Worm (Caenorhabditis elegans): Measurements from ENCODE around the gene Y46G5A.14.

The Y46G5A.14 gene

ce11 chrII:12739306-12739705, 35.2 kb upstream of the Y46G5A.14 start (continued):
- TF ChIP-seq zim-3 (tag; optimal IDR thresholded peaks at IDR 0.05) (no peak), attf-5 (GFP tag; optimal IDR thresholded peaks at IDR 0.05) (no peak), F39B2.1 (GFP tag; IDR thresholded peaks at IDR 0.05) (no peak), nfya-2 (GFP tag; IDR thresholded peaks at IDR 0.05) (no peak), ztf-26 (tag; optimal IDR thresholded peaks at IDR 0.05) (no peak), madf-3 (GFP tag; IDR thresholded peaks at IDR 0.05) (peak; percentile 83; the same call in 1 of the 2 replicates), Y95B8A.8 (GFP tag; IDR thresholded peaks at IDR 0.05) (peak; percentile 91), ztf-6 (GFP tag; IDR thresholded peaks at IDR 0.05) (no peak), D2030.7 (GFP tag; IDR thresholded peaks at IDR 0.05) (peak; percentile 95), efl-1 (GFP tag; optimal IDR thresholded peaks at IDR 0.05) (peak; percentile 98), lsl-1 (GFP tag; optimal IDR thresholded peaks at IDR 0.05) (peak; percentile 95), lin-35 (GFP tag; optimal IDR thresholded peaks at IDR 0.05) (peak in 2 of 3 experiments; percentile 12 to 66), xnd-1 (tag; optimal IDR thresholded peaks at IDR 0.05) (peak; percentile 94), F37B4.10 (GFP tag; IDR thresholded peaks at IDR 0.05) (no peak), K12H6.12 (tag; optimal IDR thresholded peaks at IDR 0.05) (no peak), ccch-3 (GFP tag; optimal IDR thresholded peaks at IDR 0.05) (no peak), mes-4 (tag; optimal IDR thresholded peaks at IDR 0.05) (no peak), ets-4 (GFP tag; optimal IDR thresholded peaks at IDR 0.05) (no peak), F57A8.1 (GFP tag; optimal IDR thresholded peaks at IDR 0.05) (no peak), B0035.1 (tag; optimal IDR thresholded peaks at IDR 0.05) (no peak), attf-6 (GFP tag; IDR thresholded peaks at IDR 0.05) (0 out of 2 replicates have a peak, but pooled peaks have one; percentile 45), F33H1.4 (GFP tag; IDR thresholded peaks at IDR 0.05) (peak; percentile 85), T07F8.4 (tag; optimal IDR thresholded peaks at IDR 0.05) (no peak), fkh-3 (tag; optimal IDR thresholded peaks at IDR 0.05) (no peak), B0336.3 (GFP tag; IDR thresholded peaks at IDR 0.05) (0 out of 2 replicates have a peak, but pooled peaks have one; percentile 18), him-1 (tag; optimal IDR thresholded peaks at IDR 0.05) (peak; percentile 22), hsf-1 (GFP tag; IDR thresholded peaks at IDR 0.05) (peak; percentile 97), Y67H2A.10 (GFP tag; conservative IDR thresholded peaks at IDR 0.05) (peak; percentile 69), ceh-79 (tag; optimal IDR thresholded peaks at IDR 0.05) (no peak), die-1 (tag; optimal IDR thresholded peaks at IDR 0.05) (no peak), bed-1 (GFP tag; IDR thresholded peaks at IDR 0.05) (no peak), mel-28 (tag; optimal IDR thresholded peaks at IDR 0.05; ENCODE audit: borderline replicate concordance) (no peak), hrde-1 (tag; optimal IDR thresholded peaks at IDR 0.05; ENCODE audit: borderline replicate concordance) (peak; percentile 37), mcd-1 (GFP tag; IDR thresholded peaks at IDR 0.05) (peak; percentile 58; the same call in 1 of the 2 replicates), akir-1 (GFP tag; optimal IDR thresholded peaks at IDR 0.05) (no peak), ekl-4 (GFP tag; IDR thresholded peaks at IDR 0.05) (peak; percentile 61), ceh-27 (GFP tag; optimal IDR thresholded peaks at IDR 0.05) (no peak), egl-44 (GFP tag; IDR thresholded peaks at IDR 0.05) (no peak), athp-1 (tag; optimal IDR thresholded peaks at IDR 0.05) (peak; percentile 68), madf-10 (tag; optimal IDR thresholded peaks at IDR 0.05) (no peak), madf-6 (GFP tag; IDR thresholded peaks at IDR 0.05) (peak; percentile 98), ZK185.1 (tag; optimal IDR thresholded peaks at IDR 0.05; ENCODE audit: poor library complexity, severe bottlenecking) (no peak), ceh-91 (GFP tag; IDR thresholded peaks at IDR 0.05) (peak; percentile 96), F55B11.4 (tag; optimal IDR thresholded peaks at IDR 0.05; ENCODE audit: borderline replicate concordance, insufficient read depth) (no peak), snpc-4 (GFP tag; optimal IDR thresholded peaks at IDR 0.05) (no peak), snpc-4 (tag; optimal IDR thresholded peaks at IDR 0.05) (peak in 2 of 4 experiments; percentile 22 to 55), sptf-2 (GFP tag; optimal IDR thresholded peaks at IDR 0.05) (no peak), Y53F4B.3 (GFP tag; IDR thresholded peaks at IDR 0.05) (peak; percentile 29; the same call in 1 of the 2 replicates), ceh-40 (GFP tag; IDR thresholded peaks at IDR 0.05) (no peak)
